Worm (Caenorhabditis elegans) whole organism, mixed stage, embryonic: ENCODE results near the gene sri-24.

Experiments used
- bed-3 ChIP-seq: fragments of 200-800 bp; sonication (Bioruptor generic); optimal IDR thresholded peaks from 3 replicates; lab custom pipeline; 2018; ENCODE audit warnings: mild to moderate bottlenecking, missing genetic modification characterization, moderate library complexity, missing compliant biosample characterization
- blmp-1 ChIP-seq: fragments of 150-350 bp; optimal IDR thresholded peaks from 2 replicates; lab custom pipeline; 2014; ENCODE audit warnings: missing biosample characterization, missing genetic modification characterization
- drap-1 ChIP-seq: fragments of 200-800 bp; sonication (Bioruptor generic); optimal IDR thresholded peaks from 3 replicates; lab custom pipeline; 2018; ENCODE audit warnings: mild to moderate bottlenecking, missing genetic modification characterization, missing compliant biosample characterization
- elt-3 ChIP-seq: fragments of 150-350 bp; optimal IDR thresholded peaks from 2 replicates; lab custom pipeline; 2014; ENCODE audit warnings: missing biosample characterization, missing genetic modification characterization
- mab-5 ChIP-seq: fragments of 150-350 bp; optimal IDR thresholded peaks from 2 replicates; lab custom pipeline; 2014; ENCODE audit warnings: missing biosample characterization, missing genetic modification characterization
- mep-1 ChIP-seq: fragments of 150-350 bp; optimal IDR thresholded peaks from 2 replicates; lab custom pipeline; 2017; ENCODE audit warnings: missing biosample characterization, missing genetic modification reagents, missing genetic modification characterization, inconsistent platforms
- nhr-12 ChIP-seq: fragments of 150-350 bp; optimal IDR thresholded peaks from 2 replicates; lab custom pipeline; 2014; ENCODE audit warnings: missing biosample characterization, missing genetic modification characterization
- nhr-237 ChIP-seq: fragments of 150-350 bp; optimal IDR thresholded peaks from 2 replicates; lab custom pipeline; 2014; ENCODE audit warnings: missing biosample characterization, missing genetic modification characterization
- nhr-28 ChIP-seq: fragments of 150-350 bp; optimal IDR thresholded peaks from 2 replicates; lab custom pipeline; 2014; ENCODE audit warnings: missing biosample characterization, missing genetic modification characterization
- nhr-76 ChIP-seq: sonication (generic microtip); optimal IDR thresholded peaks from 2 replicates; lab custom pipeline; 2017; ENCODE audit warnings: missing biosample characterization, missing genetic modification characterization
- sptf-1 ChIP-seq: sonication (generic microtip); optimal IDR thresholded peaks from 2 replicates; lab custom pipeline; 2017; ENCODE audit warnings: mild to moderate bottlenecking, missing genetic modification characterization, moderate library complexity, missing compliant biosample characterization

- TF ChIP-seq nhr-76 (tag; lab: Kevin White, UChicago) = no peak
- no peak for TF ChIP-seq nhr-237 (tag; lab: Kevin White, UChicago)
- TF ChIP-seq mab-5 = no peak
- TF ChIP-seq bed-3 (GFP tag; lab: Kevin White, UChicago) = no peak
- no peak for TF ChIP-seq nhr-12 (tag; lab: Kevin White, UChicago)
- TF ChIP-seq mep-1 (tag; lab: Kevin White, UChicago) = no peak
- no peak for TF ChIP-seq elt-3 (tag; lab: Kevin White, UChicago)
- TF ChIP-seq blmp-1 = no peak
- TF ChIP-seq drap-1 = no peak
- TF ChIP-seq nhr-28 = no peak
- no peak for TF ChIP-seq sptf-1
Measured at ce11 chrV:15175459-15175858, 36.5 kb upstream of the sri-24 start, which contains the start of gene clec-47.
